Worm (Caenorhabditis elegans) whole organism, L1 larva: ENCODE data around the gene F52E10.2.

Source experiments
- C16A3.4 ChIP-seq: fragments of 150-350 bp; optimal IDR thresholded peaks from 2 replicates; lab custom pipeline; 2014; ENCODE audit warnings: missing biosample characterization, missing genetic modification characterization
- F16B12.6 ChIP-seq: fragments of 150-350 bp; optimal IDR thresholded peaks from 2 replicates; lab custom pipeline; 2014; ENCODE audit warnings: missing biosample characterization, missing genetic modification characterization
- Y116A8C.19 ChIP-seq: sonication (generic microtip); optimal IDR thresholded peaks from 2 replicates; lab custom pipeline; 2016; ENCODE audit warnings: missing compliant biosample characterization, missing genetic modification characterization, borderline replicate concordance
- ama-1 ChIP-seq: fragments of 150-350 bp; optimal IDR thresholded peaks from 2 replicates; lab custom pipeline; 2014
- blmp-1 ChIP-seq: fragments of 150-350 bp; optimal IDR thresholded peaks from 2 replicates; lab custom pipeline; 2014; ENCODE audit warnings: missing biosample characterization, missing genetic modification characterization
- ceh-8 ChIP-seq: fragments of 200-800 bp; sonication (Bioruptor generic); optimal IDR thresholded peaks from 2 replicates; lab custom pipeline; 2018; ENCODE audit warnings: mild to moderate bottlenecking, missing genetic modification characterization, moderate library complexity, missing compliant biosample characterization
- ceh-82 ChIP-seq, 3 experiments: fragments of 150-350 bp in 1 of 3; sonication (generic microtip) in 2 of 3; optimal IDR thresholded peaks; 2 replicates each; lab custom pipeline; 2014 to 2017; ENCODE audit warnings: missing biosample characterization in 3 of 3, missing genetic modification characterization in 3 of 3
- ceh-90 ChIP-seq: sonication (generic microtip); optimal IDR thresholded peaks from 2 replicates; lab custom pipeline; 2016; ENCODE audit warnings: missing genetic modification characterization, missing compliant biosample characterization
- dpl-1 ChIP-seq, 3 experiments: fragments of 150-350 bp in 2 of 3; sonication (generic microtip) in 1 of 3; optimal IDR thresholded peaks; 2 replicates each; lab custom pipeline; 2014 to 2017; ENCODE audit warnings: missing biosample characterization in 3 of 3, missing genetic modification characterization in 3 of 3, missing genetic modification reagents in 3 of 3
- dsc-1 ChIP-seq: sonication (generic microtip); optimal IDR thresholded peaks from 2 replicates; lab custom pipeline; 2016; ENCODE audit warnings: mild to moderate bottlenecking, missing genetic modification characterization, missing compliant biosample characterization
- efl-1 ChIP-seq, 4 experiments: fragments of 150-350 bp; optimal IDR thresholded peaks in 3 of 4; peaks in 1 of 4; 1 replicate in 1 of 4; 2 replicates in 3 of 4; lab custom pipeline; 2014; ENCODE audit warnings: missing biosample characterization in 2 of 4, missing genetic modification characterization in 2 of 4, missing genetic modification reagents in 2 of 4
- efl-3 ChIP-seq: fragments of 200-800 bp; sonication (Bioruptor generic); optimal IDR thresholded peaks from 2 replicates; lab custom pipeline; 2018; ENCODE audit warnings: mild to moderate bottlenecking, missing genetic modification characterization, missing compliant biosample characterization
- egl-27 ChIP-seq, 2 experiments: fragments of 150-350 bp in 1 of 2; sonication (generic microtip); optimal IDR thresholded peaks; 3 replicates each; lab custom pipeline; 2017 to 2018; ENCODE audit warnings: missing biosample characterization in 2 of 2, missing genetic modification characterization in 2 of 2, missing genetic modification reagents in 2 of 2
- elt-2 ChIP-seq: sonication (generic microtip); optimal IDR thresholded peaks from 2 replicates; lab custom pipeline; 2016; ENCODE audit warnings: missing genetic modification characterization, mild to moderate bottlenecking, inconsistent platforms, missing compliant biosample characterization, missing genetic modification reagents
- elt-3 ChIP-seq, 6 experiments: fragments of 150-350 bp in 1 of 6; sonication (generic microtip); optimal IDR thresholded peaks; 2 replicates each; lab custom pipeline; 2017 to 2018; ENCODE audit warnings: missing biosample characterization in 6 of 6, missing genetic modification characterization in 6 of 6, inconsistent platforms in 1 of 6
- ets-5 ChIP-seq: fragments of 200-800 bp; sonication (Bioruptor generic); IDR thresholded peaks from 2 replicates; pipeline ENCODE4 v1.3.6; 2022; ENCODE audit warnings: missing genetic modification characterization, missing compliant biosample characterization
- fkh-10 ChIP-seq: sonication (generic microtip); optimal IDR thresholded peaks from 2 replicates; lab custom pipeline; 2017; ENCODE audit warnings: missing biosample characterization, missing genetic modification reagents, missing genetic modification characterization
- fkh-4 ChIP-seq: sonication (generic microtip); optimal IDR thresholded peaks from 2 replicates; lab custom pipeline; 2016; ENCODE audit warnings: missing compliant biosample characterization, missing genetic modification characterization, borderline replicate concordance
- fkh-8 ChIP-seq: sonication (generic microtip); optimal IDR thresholded peaks from 2 replicates; lab custom pipeline; 2016; ENCODE audit warnings: mild to moderate bottlenecking, missing genetic modification characterization, missing compliant biosample characterization
- hlh-4 ChIP-seq: sonication (generic microtip); optimal IDR thresholded peaks from 2 replicates; lab custom pipeline; 2016; ENCODE audit warnings: mild to moderate bottlenecking, missing genetic modification characterization, missing compliant biosample characterization
- hpl-2 ChIP-seq: fragments of 150-350 bp; optimal IDR thresholded peaks from 2 replicates; lab custom pipeline; 2014; ENCODE audit warnings: missing biosample characterization, missing genetic modification reagents, missing genetic modification characterization
- jun-1 ChIP-seq: fragments of 150-350 bp; optimal IDR thresholded peaks from 2 replicates; lab custom pipeline; 2014; ENCODE audit warnings: missing biosample characterization, missing genetic modification reagents, missing genetic modification characterization
- lin-13 ChIP-seq: fragments of 150-350 bp; optimal IDR thresholded peaks from 2 replicates; lab custom pipeline; 2014; ENCODE audit warnings: missing biosample characterization, missing genetic modification reagents, missing genetic modification characterization
- lin-14 ChIP-seq: fragments of 200-800 bp; sonication (Bioruptor generic); optimal IDR thresholded peaks from 2 replicates; lab custom pipeline; 2018; ENCODE audit warnings: mild to moderate bottlenecking, missing genetic modification characterization, moderate library complexity, missing compliant biosample characterization
- lin-35 ChIP-seq, 2 experiments: fragments of 150-350 bp; optimal IDR thresholded peaks; 2 replicates each; lab custom pipeline; 2014; ENCODE audit warnings: missing biosample characterization in 2 of 2, missing genetic modification characterization in 2 of 2, missing genetic modification reagents in 2 of 2
- lin-39 ChIP-seq: fragments of 150-350 bp; optimal IDR thresholded peaks from 2 replicates; lab custom pipeline; 2014; ENCODE audit warnings: missing biosample characterization, missing genetic modification reagents, missing genetic modification characterization
- lir-3 ChIP-seq: sonication (generic microtip); optimal IDR thresholded peaks from 2 replicates; lab custom pipeline; 2016; ENCODE audit warnings: mild to moderate bottlenecking, missing genetic modification characterization, moderate library complexity, missing compliant biosample characterization; ENCODE audit not compliant: poor library complexity
- lsy-2 ChIP-seq, 2 experiments: fragments of 150-350 bp; optimal IDR thresholded peaks; 2 replicates each; lab custom pipeline; 2014; ENCODE audit warnings: missing biosample characterization in 2 of 2, missing genetic modification characterization in 2 of 2
- mab-9 ChIP-seq: fragments of 200-800 bp; sonication (Bioruptor generic); IDR thresholded peaks from 2 replicates; pipeline ENCODE4 v1.3.6; 2022; ENCODE audit warnings: missing genetic modification reagents, missing genetic modification characterization, missing compliant biosample characterization
- nhr-11 ChIP-seq: fragments of 150-350 bp; optimal IDR thresholded peaks from 2 replicates; lab custom pipeline; 2014; ENCODE audit warnings: missing biosample characterization, missing genetic modification characterization
- nhr-28 ChIP-seq: fragments of 150-350 bp; optimal IDR thresholded peaks from 2 replicates; lab custom pipeline; 2014; ENCODE audit warnings: missing biosample characterization, missing genetic modification characterization
- nhr-47 ChIP-seq: sonication (generic microtip); optimal IDR thresholded peaks from 2 replicates; lab custom pipeline; 2016; ENCODE audit warnings: mild to moderate bottlenecking, missing genetic modification characterization, moderate library complexity, missing compliant biosample characterization
- nhr-85 ChIP-seq: sonication (generic microtip); peaks from one replicate; lab custom pipeline; 2016; ENCODE audit warnings: missing genetic modification characterization, inconsistent platforms, missing compliant biosample characterization
- nhr-90 ChIP-seq: sonication (generic microtip); optimal IDR thresholded peaks from 2 replicates; lab custom pipeline; 2016; ENCODE audit warnings: mild to moderate bottlenecking, missing genetic modification characterization, missing compliant biosample characterization; ENCODE audit not compliant: poor library complexity
- pag-3 ChIP-seq: sonication (generic microtip); optimal IDR thresholded peaks from 2 replicates; lab custom pipeline; 2017; ENCODE audit warnings: missing genetic modification characterization, mild to moderate bottlenecking, missing compliant biosample characterization, antibody characterized with exemption, borderline replicate concordance; ENCODE audit not compliant: insufficient read depth
- pax-3 ChIP-seq: fragments of 200-800 bp; sonication (Bioruptor generic); optimal IDR thresholded peaks from 2 replicates; lab custom pipeline; 2018; ENCODE audit warnings: mild to moderate bottlenecking, missing genetic modification characterization, moderate library complexity, missing compliant biosample characterization
- skn-1 ChIP-seq: fragments of 150-350 bp; optimal IDR thresholded peaks from 2 replicates; lab custom pipeline; 2014; ENCODE audit warnings: missing biosample characterization, missing genetic modification characterization
- snu-23 ChIP-seq: sonication (generic microtip); optimal IDR thresholded peaks from 2 replicates; lab custom pipeline; 2016; ENCODE audit warnings: missing genetic modification characterization, missing compliant biosample characterization
- sox-4 ChIP-seq: sonication (generic microtip); optimal IDR thresholded peaks from 2 replicates; lab custom pipeline; 2016; ENCODE audit warnings: missing genetic modification characterization, missing compliant biosample characterization
- swsn-7 ChIP-seq: sonication (generic microtip); optimal IDR thresholded peaks from 2 replicates; lab custom pipeline; 2016; ENCODE audit warnings: missing genetic modification characterization, missing compliant biosample characterization
- tbx-2 ChIP-seq: sonication (generic microtip); optimal IDR thresholded peaks from 2 replicates; lab custom pipeline; 2016; ENCODE audit warnings: missing genetic modification characterization, missing compliant biosample characterization
- tlp-1 ChIP-seq: fragments of 150-350 bp; optimal IDR thresholded peaks from 2 replicates; lab custom pipeline; 2014; ENCODE audit warnings: missing biosample characterization, missing genetic modification characterization
- unc-130 ChIP-seq: fragments of 150-350 bp; optimal IDR thresholded peaks from 2 replicates; lab custom pipeline; 2017; ENCODE audit warnings: missing biosample characterization, missing genetic modification characterization, inconsistent platforms
- unc-62 ChIP-seq: fragments of 150-350 bp; optimal IDR thresholded peaks from 2 replicates; lab custom pipeline; 2014; ENCODE audit warnings: missing biosample characterization, missing genetic modification reagents, missing genetic modification characterization
- unc-86 ChIP-seq: sonication (generic microtip); optimal IDR thresholded peaks from 2 replicates; lab custom pipeline; 2016; ENCODE audit warnings: missing genetic modification characterization, missing compliant biosample characterization
- vab-15 ChIP-seq: sonication (generic microtip); optimal IDR thresholded peaks from 2 replicates; lab custom pipeline; 2017; ENCODE audit warnings: missing genotype, mild to moderate bottlenecking, missing genetic modification characterization, missing compliant biosample characterization
- xbp-1 ChIP-seq: sonication (generic microtip); optimal IDR thresholded peaks from 2 replicates; lab custom pipeline; 2016; ENCODE audit warnings: missing genetic modification characterization, missing compliant biosample characterization
- zag-1 ChIP-seq: fragments of 150-350 bp; optimal IDR thresholded peaks from 2 replicates; lab custom pipeline; 2014; ENCODE audit warnings: missing biosample characterization, missing genetic modification characterization
- zip-4 ChIP-seq: fragments of 200-800 bp; sonication (Bioruptor generic); optimal IDR thresholded peaks from 2 replicates; lab custom pipeline; 2018; ENCODE audit warnings: mild to moderate bottlenecking, missing genetic modification characterization, moderate library complexity, missing compliant biosample characterization
- ztf-11 ChIP-seq, 2 experiments: sonication (generic microtip); optimal IDR thresholded peaks; 2 replicates each; lab custom pipeline; 2016 to 2017; ENCODE audit warnings: missing genetic modification characterization in 2 of 2, missing biosample characterization in 1 of 2, missing compliant biosample characterization in 1 of 2

F52E10.2 gene

ce11 chrX:16275255-16275813 is 7.7 kb downstream of the F52E10.2 start, which contains the start of gene sdc-1 (continued):
- TF ChIP-seq lin-14 (peak; percentile 77), ceh-90 (tag; lab: Kevin White, UChicago) (no peak), fkh-4 (tag; lab: Kevin White, UChicago) (no peak), nhr-85 (peak; percentile 48), mab-9 (GFP tag; lab: Robert Waterston, UW) (no peak), ceh-82 (tag; optimal IDR thresholded peaks at IDR 0.05; lab: Kevin White, UChicago) (peak; percentile 9 to 54 (median 35)), nhr-11 (tag; lab: Kevin White, UChicago) (no peak), nhr-47 (peak; percentile 43), pax-3 (no peak), zag-1 (tag; lab: Kevin White, UChicago) (no peak), elt-2 (no peak), hpl-2 (no peak), unc-62 (GFP tag; lab: Kevin White, UChicago) (no peak), xbp-1 (tag; lab: Kevin White, UChicago) (peak; percentile 19), fkh-10 (no peak), egl-27 (tag; optimal IDR thresholded peaks at IDR 0.05; lab: Kevin White, UChicago) (no peak), blmp-1 (peak; percentile 43), lsy-2 (tag; optimal IDR thresholded peaks at IDR 0.05; lab: Kevin White, UChicago) (peak; percentile 28 to 53), nhr-28 (tag; lab: Kevin White, UChicago) (no peak), F16B12.6 (tag; lab: Kevin White, UChicago) (peak; percentile 29), ets-5 (GFP tag; lab: Robert Waterston, UW) (no peak), lin-39 (tag; lab: Kevin White, UChicago) (no peak), hlh-4 (tag; lab: Kevin White, UChicago) (no peak), Y116A8C.19 (no peak), snu-23 (peak; percentile 49), elt-3 (tag; optimal IDR thresholded peaks at IDR 0.05; lab: Kevin White, UChicago) (no peak), sox-4 (tag; lab: Kevin White, UChicago) (no peak), skn-1 (no peak), unc-130 (no peak), ztf-11 (tag; optimal IDR thresholded peaks at IDR 0.05; lab: Kevin White, UChicago) (no peak), jun-1 (tag; lab: Kevin White, UChicago) (no peak)

- TF ChIP-seq blmp-1 (no peak), lsy-2 (tag; optimal IDR thresholded peaks at IDR 0.05; lab: Kevin White, UChicago) (peak; percentile 7 to 18), unc-130 (no peak), F16B12.6 (tag; lab: Kevin White, UChicago) (no peak), ets-5 (GFP tag; lab: Robert Waterston, UW) (no peak), pag-3 (tag; lab: Kevin White, UChicago) (no peak), unc-86 (no peak), elt-2 (peak; percentile 3), xbp-1 (tag; lab: Kevin White, UChicago) (no peak), ama-1 (lab: Kevin White, UChicago) (no peak), lir-3 (tag; lab: Kevin White, UChicago) (peak; percentile 53), ceh-8 (no peak), C16A3.4 (tag; lab: Kevin White, UChicago) (no peak), elt-3 (tag; optimal IDR thresholded peaks at IDR 0.05; lab: Kevin White, UChicago) (peak in 1 of 6 experiments; percentile 4), zip-4 (no peak), fkh-8 (no peak), hlh-4 (tag; lab: Kevin White, UChicago) (no peak), lin-13 (GFP tag; lab: Kevin White, UChicago) (no peak), tlp-1 (tag; lab: Kevin White, UChicago) (no peak), dsc-1 (tag; lab: Kevin White, UChicago) (peak; percentile 44), vab-15 (tag; lab: Kevin White, UChicago) (no peak), tbx-2 (tag; lab: Kevin White, UChicago) (peak; percentile 12), swsn-7 (peak; percentile 25), efl-3 (GFP tag; lab: Kevin White, UChicago) (no peak), ztf-11 (tag; optimal IDR thresholded peaks at IDR 0.05; lab: Kevin White, UChicago) (no peak), nhr-90 (tag; lab: Kevin White, UChicago) (peak; percentile 50), dpl-1 (GFP tag; optimal IDR thresholded peaks at IDR 0.05; lab: Kevin White, UChicago) (no peak), efl-1 (optimal IDR thresholded peaks at IDR 0.05; lab: Kevin White, UChicago) (no peak), efl-1 (GFP tag; optimal IDR thresholded peaks at IDR 0.05 in 1 of 2; lab: Kevin White, UChicago) (no peak), lin-35 (GFP tag; optimal IDR thresholded peaks at IDR 0.05; lab: Kevin White, UChicago) (peak in 1 of 2 experiments; percentile 53)
Measured at ce11 chrX:16271147-16271546, 11.9 kb downstream of the F52E10.2 start.
